Fruit fly (Drosophila melanogaster): ENCODE results near the gene PIG-Wa.

Gene PIG-Wa

DNA sequence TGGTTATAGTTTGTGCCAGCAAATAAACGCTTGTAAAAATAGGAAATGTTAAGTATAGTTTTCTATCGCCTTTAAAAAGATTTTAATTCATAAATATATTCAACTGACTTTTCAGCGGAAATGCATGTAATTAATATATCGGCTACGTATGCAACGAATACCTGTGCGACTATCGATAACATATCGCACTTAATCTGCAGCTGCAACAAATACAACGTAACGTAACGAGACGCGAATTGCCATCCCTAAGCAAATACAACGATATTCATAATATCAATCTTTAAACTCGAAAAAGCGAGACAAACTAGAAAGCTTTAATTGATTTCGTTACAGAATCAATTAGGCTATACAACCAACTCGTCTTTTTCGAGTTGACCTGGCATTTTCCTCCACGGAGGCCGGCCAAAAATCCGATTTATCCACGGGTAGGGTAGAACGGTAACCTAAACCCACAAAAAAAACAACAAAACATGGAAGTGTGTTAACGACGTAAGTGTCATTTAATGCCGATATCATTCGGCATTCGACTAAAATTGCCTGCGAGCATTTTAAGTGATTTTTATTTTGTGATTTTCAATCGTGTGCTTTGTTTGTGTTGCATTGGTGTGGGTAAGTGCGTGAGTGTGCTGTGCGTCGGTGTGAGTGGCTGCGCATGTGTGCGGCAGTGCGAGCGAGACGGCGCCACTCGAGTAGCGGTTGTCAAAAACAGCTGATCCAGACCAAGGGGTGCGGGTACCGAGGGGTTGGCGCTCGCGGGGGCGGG, 7.2 kb upstream of the PIG-Wa start, which contains the start of gene Atxn7 (continued):
- TF ChIP-seq wek (GFP tag; optimal IDR thresholded peaks at IDR 0.05) (peak; percentile 85), tin (GFP tag; optimal IDR thresholded peaks at IDR 0.05) (peak; percentile 44), Trl (optimal IDR thresholded peaks at IDR 0.05) (no peak), Trl (GFP tag; optimal IDR thresholded peaks at IDR 0.05) (peak; percentile 52), CrebB (tag; optimal IDR thresholded peaks at IDR 0.05) (peak; percentile 74), Bdp1 (GFP tag; optimal IDR thresholded peaks at IDR 0.05) (peak; percentile 4), CG8290 (GFP tag; optimal IDR thresholded peaks at IDR 0.05) (peak; percentile 35), CG8290 (tag; optimal IDR thresholded peaks at IDR 0.05) (peak; percentile 72 to 80), CG31365 (tag; optimal IDR thresholded peaks at IDR 0.05) (no peak), Dad (GFP tag; optimal IDR thresholded peaks at IDR 0.05) (peak; percentile 36), Ptx1 (GFP tag; IDR thresholded peaks at IDR 0.05) (peak; percentile 62), maf-S (GFP tag; optimal IDR thresholded peaks at IDR 0.05) (peak; percentile 26), CG17186 (GFP tag; optimal IDR thresholded peaks at IDR 0.05) (peak; percentile 74), CG12769 (tag; optimal IDR thresholded peaks at IDR 0.05) (peak; percentile 28), TFAM (GFP tag; optimal IDR thresholded peaks at IDR 0.05) (no peak), CG15479 (GFP tag; optimal IDR thresholded peaks at IDR 0.05) (no peak), CG15514 (GFP tag; optimal IDR thresholded peaks at IDR 0.05) (peak; percentile 51), CG11085 (GFP tag; IDR thresholded peaks at IDR 0.05) (no peak), CG43689 (GFP tag; IDR thresholded peaks at IDR 0.05) (no peak), CG14860 (GFP tag; IDR thresholded peaks at IDR 0.05; ENCODE audit: partially characterized antibody) (peak; percentile 82), Hr51 (GFP tag; optimal IDR thresholded peaks at IDR 0.05) (peak; percentile 45 to 67), az2 (GFP tag; optimal IDR thresholded peaks at IDR 0.05) (peak; percentile 24), toy (GFP tag; IDR thresholded peaks at IDR 0.05) (no peak), CG12104 (GFP tag; optimal IDR thresholded peaks at IDR 0.05) (peak; percentile 65), CG11695 (GFP tag; IDR thresholded peaks at IDR 0.05) (0 out of 3 replicates have a peak, but pooled peaks have one; percentile 52), Sry-δ (GFP tag; optimal IDR thresholded peaks at IDR 0.05) (peak; percentile 95), lbe (GFP tag; optimal IDR thresholded peaks at IDR 0.05) (peak; percentile 73), mam (GFP tag; optimal IDR thresholded peaks at IDR 0.05) (peak; percentile 15), cg (GFP tag; optimal IDR thresholded peaks at IDR 0.05) (peak; percentile 99), CG11093 (GFP tag; IDR thresholded peaks at IDR 0.05) (no peak), exex (tag; optimal IDR thresholded peaks at IDR 0.05) (peak; percentile 53), HLH3B (GFP tag; IDR thresholded peaks at IDR 0.05) (peak; percentile 59; the same call in 1 of the 2 replicates), nau (GFP tag; optimal IDR thresholded peaks at IDR 0.05) (peak; percentile 48), CG8765 (GFP tag; IDR thresholded peaks at IDR 0.05) (no peak), gcm2 (GFP tag; optimal IDR thresholded peaks at IDR 0.05) (peak; percentile 56), CG7987 (GFP tag; optimal IDR thresholded peaks at IDR 0.05) (peak; percentile 89), cwo (GFP tag; optimal IDR thresholded peaks at IDR 0.05) (no peak), sob (GFP tag; IDR thresholded peaks at IDR 0.05) (peak; percentile 72), emc (GFP tag; optimal IDR thresholded peaks at IDR 0.05) (no peak), psq (GFP tag; optimal IDR thresholded peaks at IDR 0.05) (peak; percentile 7), unpg (GFP tag; optimal IDR thresholded peaks at IDR 0.05) (peak; percentile 80), CG3281 (GFP tag; optimal IDR thresholded peaks at IDR 0.05) (peak; percentile 69), CG8089 (GFP tag; optimal IDR thresholded peaks at IDR 0.05) (peak; percentile 69), bbx (GFP tag; IDR thresholded peaks at IDR 0.05; ENCODE audit: partially characterized antibody) (peak; percentile 99), pan (optimal IDR thresholded peaks at IDR 0.05) (no peak), pan (GFP tag; optimal IDR thresholded peaks at IDR 0.05 in 1 of 2, IDR thresholded peaks at IDR 0.05 in 1 of 2) (peak in 1 of 2 experiments; percentile 72), CG18011 (GFP tag; optimal IDR thresholded peaks at IDR 0.05) (peak; percentile 67), CG9609 (GFP tag; optimal IDR thresholded peaks at IDR 0.05) (peak; percentile 42), Xrp1 (GFP tag; IDR thresholded peaks at IDR 0.05) (peak; percentile 30; the same call in 1 of the 2 replicates), Xbp1 (GFP tag; optimal IDR thresholded peaks at IDR 0.05) (peak; percentile 45)
